Worm (Caenorhabditis elegans): ENCODE measurements around the gene M02B7.2.

DNA sequence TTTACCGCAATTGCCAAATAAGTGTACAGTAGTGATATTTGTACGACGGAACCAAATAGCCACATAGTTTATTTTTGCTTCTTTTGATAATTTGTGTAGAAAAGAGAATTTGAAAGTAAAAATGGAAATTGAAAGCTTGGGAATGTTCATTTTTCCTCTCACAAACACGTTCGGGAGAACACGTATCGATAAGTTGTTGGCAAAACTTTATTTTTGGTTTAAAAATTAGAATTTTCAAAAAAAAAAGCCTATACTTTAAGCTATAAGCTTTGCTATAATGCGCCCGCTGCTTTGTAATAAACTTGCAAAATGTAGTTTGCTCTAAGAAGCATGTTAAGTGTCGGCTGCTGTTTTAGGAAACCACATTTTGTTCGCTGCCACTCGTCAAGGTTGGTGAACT is 48.0 kb upstream of the M02B7.2 start, which contains the start of gene Y37E11AR.7:
- TF ChIP-seq mdl-1 (tag; optimal IDR thresholded peaks at IDR 0.05) = no peak
- no peak for TF ChIP-seq nhr-25 (tag; optimal IDR thresholded peaks at IDR 0.05)
